Worm (Caenorhabditis elegans) whole organism, L4/young adult: ENCODE results near the gene ZK470.4.
A peak's percentile ranks its signal among the peaks of the same experiment; 100 is the strongest.

Experiments used
- W03F9.2 ChIP-seq: fragments of 150-350 bp; optimal IDR thresholded peaks from 2 replicates; lab custom pipeline; 2014; ENCODE audit warnings: missing biosample characterization, missing genetic modification characterization
- dao-5 ChIP-seq: sonication (generic microtip); optimal IDR thresholded peaks from 2 replicates; lab custom pipeline; 2016; ENCODE audit warnings: missing genotype, missing genetic modification characterization, moderate library complexity, missing compliant biosample characterization
- him-1 ChIP-seq: sonication (generic microtip); optimal IDR thresholded peaks from 2 replicates; lab custom pipeline; 2016; ENCODE audit warnings: missing genotype, missing genetic modification reagents, missing genetic modification characterization, missing compliant biosample characterization

ZK470.4 gene

ce11 chrX:4147600-4148448, 8.3 kb upstream of the ZK470.4 start:
- TF ChIP-seq him-1 (peak; percentile 20), dao-5 (no peak), W03F9.2 (tag; lab: Kevin White, UChicago) (peak; percentile 14)

- TF ChIP-seq W03F9.2 (tag; lab: Kevin White, UChicago) (no peak), him-1 (no peak), dao-5 (no peak)
These were observed 7.4 kb upstream of the ZK470.4 start for ce11 chrX:4146798-4147543.

- no peak for TF ChIP-seq W03F9.2 (tag; lab: Kevin White, UChicago)
These were observed 6.5 kb upstream of the ZK470.4 start for ce11 chrX:4146046-4146445.

- TF ChIP-seq W03F9.2 (tag; lab: Kevin White, UChicago) = no peak
- TF ChIP-seq him-1 = peak; percentile 82
- TF ChIP-seq dao-5 = peak; percentile 50
These were observed 5.7 kb upstream of the ZK470.4 start for ce11 chrX:4145051-4145826.

- TF ChIP-seq W03F9.2 (tag; lab: Kevin White, UChicago) (no peak), dao-5 (no peak), him-1 (no peak)
These were observed 4.7 kb upstream of the ZK470.4 start for ce11 chrX:4144136-4144781.

- no peak for TF ChIP-seq W03F9.2 (tag; lab: Kevin White, UChicago)
- TF ChIP-seq him-1 = no peak
- TF ChIP-seq dao-5 = no peak
These were observed 3.9 kb upstream of the ZK470.4 start for ce11 chrX:4143260-4144018.

- TF ChIP-seq him-1 = no peak
- no peak for TF ChIP-seq dao-5
- no peak for TF ChIP-seq W03F9.2 (tag; lab: Kevin White, UChicago)
These were observed 3.2 kb upstream of the ZK470.4 start for ce11 chrX:4142648-4143259.

ce11 chrX:4142202-4142601, 2.6 kb upstream of the ZK470.4 start:
- TF ChIP-seq W03F9.2 (tag; lab: Kevin White, UChicago) (no peak), him-1 (no peak), dao-5 (no peak)

ce11 chrX:4140755-4141417, 1.3 kb upstream of the ZK470.4 start:
- TF ChIP-seq dao-5 (no peak), W03F9.2 (tag; lab: Kevin White, UChicago) (no peak), him-1 (no peak)

- TF ChIP-seq him-1 (no peak), W03F9.2 (tag; lab: Kevin White, UChicago) (no peak)
These were observed 964 bp downstream of the ZK470.4 start for ce11 chrX:4138413-4139193.

ce11 chrX:4137452-4138164, 2.0 kb downstream of the ZK470.4 start:
- TF ChIP-seq him-1 = peak; percentile 29
- no peak for TF ChIP-seq W03F9.2 (tag; lab: Kevin White, UChicago)
- no peak for TF ChIP-seq dao-5
